Worm (Caenorhabditis elegans): ENCODE measurements around the gene his-31.

DNA sequence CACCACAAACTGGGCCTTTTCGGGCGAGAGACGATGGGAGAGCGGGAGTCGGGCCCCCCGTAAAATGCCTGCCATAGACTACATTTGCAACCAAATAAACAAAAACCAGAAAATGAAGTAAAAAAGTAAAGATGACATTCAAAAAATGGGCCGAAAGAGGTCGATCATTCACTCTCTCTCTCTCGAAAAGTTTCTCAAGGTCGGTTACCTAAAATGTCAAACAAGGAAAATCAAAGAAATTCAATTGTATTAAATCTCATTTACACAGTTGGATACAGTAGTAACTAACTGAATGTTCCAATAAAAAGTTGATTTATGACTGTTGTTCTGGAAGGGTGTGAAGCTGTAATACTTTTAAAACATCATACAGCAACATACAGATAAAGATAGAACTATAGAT lies 15.0 kb downstream of the his-31 start:
- TF ChIP-seq pqm-1 (tag; optimal IDR thresholded peaks at IDR 0.05), result no peak
- TF ChIP-seq lin-11 (tag; optimal IDR thresholded peaks at IDR 0.05), result no peak
- no peak for TF ChIP-seq nfya-1 (tag; optimal IDR thresholded peaks at IDR 0.05)
- no peak for TF ChIP-seq hlh-30 (tag; optimal IDR thresholded peaks at IDR 0.05; ENCODE audit: insufficient read depth)
- TF ChIP-seq mec-3 (tag; optimal IDR thresholded peaks at IDR 0.05; ENCODE audit: borderline replicate concordance), result no peak
- TF ChIP-seq dmd-4 (tag; optimal IDR thresholded peaks at IDR 0.05; ENCODE audit: borderline replicate concordance), result no peak
- TF ChIP-seq unc-55 (GFP tag; optimal IDR thresholded peaks at IDR 0.05), result no peak
- no peak for TF ChIP-seq odd-2 (tag; optimal IDR thresholded peaks at IDR 0.05)
- TF ChIP-seq F13H6.1 (tag; optimal IDR thresholded peaks at IDR 0.05), result no peak
- no peak for TF ChIP-seq gmeb-2 (tag; optimal IDR thresholded peaks at IDR 0.05)

Data from whole organism, late embryonic.